Fruit fly (Drosophila melanogaster) whole organism, wandering third instar larva: Measurements from ENCODE around the gene GatA.

Experiments used
- Abd-B ChIP-seq: fragments of >200 bp; optimal IDR thresholded peaks from 2 replicates; lab custom pipeline; 2017; ENCODE audit warnings: missing biosample characterization, missing genetic modification characterization
- CG32264 ChIP-seq: fragments of 200-800 bp; sonication (Bioruptor generic); optimal IDR thresholded peaks from 2 replicates; lab custom pipeline; 2016; ENCODE audit warnings: missing biosample characterization, missing genetic modification characterization
- CrebA ChIP-seq: fragments of 200-800 bp; sonication (Bioruptor generic); optimal IDR thresholded peaks from 2 replicates; lab custom pipeline; 2016; ENCODE audit warnings: missing biosample characterization, mild to moderate bottlenecking, missing genetic modification characterization, borderline replicate concordance
- Dfd ChIP-seq: fragments of >200 bp; optimal IDR thresholded peaks from 2 replicates; lab custom pipeline; 2017; ENCODE audit warnings: missing biosample characterization, missing genetic modification characterization
- Dif ChIP-seq: fragments of 200-275, 200-300 bp; sonication (Bioruptor generic); optimal IDR thresholded peaks from 2 replicates; lab custom pipeline; 2018; ENCODE audit warnings: missing biosample characterization, missing genetic modification characterization; ENCODE audit not compliant: partially characterized antibody
- GATAd ChIP-seq: sonication (Bioruptor generic); optimal IDR thresholded peaks from 2 replicates; lab custom pipeline; 2016; ENCODE audit warnings: missing biosample characterization, missing genetic modification characterization
- HLH106 ChIP-seq: fragments of 200-800 bp; optimal IDR thresholded peaks from 3 replicates; lab custom pipeline; 2019; ENCODE audit warnings: missing biosample characterization, mild to moderate bottlenecking, missing genetic modification characterization, moderate library complexity
- Hr78 ChIP-seq: fragments of >200 bp; optimal IDR thresholded peaks from 2 replicates; lab custom pipeline; 2017; ENCODE audit warnings: missing biosample characterization, missing genetic modification characterization
- Hr83 ChIP-seq: fragments of 200-300 bp; sonication (Bioruptor generic); optimal IDR thresholded peaks from 2 replicates; lab custom pipeline; 2016; ENCODE audit warnings: missing biosample characterization, mild to moderate bottlenecking, missing genetic modification characterization, moderate library complexity; ENCODE audit not compliant: poor library complexity, severe bottlenecking
- Mio ChIP-seq: sonication (Bioruptor generic); optimal IDR thresholded peaks from 2 replicates; lab custom pipeline; 2016; ENCODE audit warnings: missing biosample characterization, missing genetic modification characterization
- Myc ChIP-seq: fragments of >200 bp; optimal IDR thresholded peaks from 2 replicates; lab custom pipeline; 2017
- N ChIP-seq: fragments of >200 bp; optimal IDR thresholded peaks from 2 replicates; lab custom pipeline; 2018; ENCODE audit warnings: missing biosample characterization, missing external identifiers, missing genetic modification characterization
- OdsH ChIP-seq: fragments of 200-800 bp; sonication (Bioruptor generic); optimal IDR thresholded peaks from 2 replicates; lab custom pipeline; 2016; ENCODE audit warnings: missing biosample characterization, mild to moderate bottlenecking, missing genetic modification characterization
- Rel ChIP-seq, 2 experiments: fragments of 200-800 bp; sonication (Bioruptor generic) in 1 of 2; optimal IDR thresholded peaks; 2 replicates in 1 of 2; 3 replicates in 1 of 2; lab custom pipeline; 2016 to 2019; ENCODE audit warnings: mild to moderate bottlenecking in 2 of 2, missing biosample characterization in 2 of 2, missing genetic modification characterization in 2 of 2, moderate library complexity in 1 of 2
- Sp1 ChIP-seq: fragments of 200-800 bp; sonication (Bioruptor generic); optimal IDR thresholded peaks from 3 replicates; lab custom pipeline; 2019; ENCODE audit warnings: missing biosample characterization, mild to moderate bottlenecking, missing genetic modification characterization, moderate library complexity
- Vsx2 ChIP-seq: fragments of 200-300, 225-300 bp; sonication (Bioruptor generic); optimal IDR thresholded peaks from 2 replicates; lab custom pipeline; 2018; ENCODE audit warnings: missing biosample characterization, missing genetic modification characterization; ENCODE audit not compliant: partially characterized antibody
- br ChIP-seq: fragments of 200-800 bp; sonication (Bioruptor generic); optimal IDR thresholded peaks from 2 replicates; lab custom pipeline; 2016; ENCODE audit warnings: missing biosample characterization, missing genetic modification characterization
- dl ChIP-seq, 2 experiments: fragments of 175-275, 200-275 bp in 1 of 2; fragments of 200-275 bp in 1 of 2; sonication (Bioruptor generic); optimal IDR thresholded peaks; lab custom pipeline; 2018; ENCODE audit warnings: mild to moderate bottlenecking in 2 of 2, missing biosample characterization in 2 of 2, missing genetic modification characterization in 2 of 2, moderate library complexity in 2 of 2; ENCODE audit not compliant: partially characterized antibody in 2 of 2, insufficient read depth in 1 of 2
- dsf ChIP-seq: sonication (Bioruptor generic); optimal IDR thresholded peaks from 2 replicates; lab custom pipeline; 2016; ENCODE audit warnings: missing biosample characterization, missing genetic modification characterization, borderline replicate concordance
- ey ChIP-seq: fragments of 200-800 bp; sonication (Bioruptor generic); optimal IDR thresholded peaks from 2 replicates; lab custom pipeline; 2016; ENCODE audit warnings: missing biosample characterization, missing genetic modification characterization
- foxo ChIP-seq, 2 experiments: fragments of 200-800 bp; sonication (Bioruptor generic); optimal IDR thresholded peaks; 2 replicates in 1 of 2; 3 replicates in 1 of 2; lab custom pipeline; 2016 to 2017; ENCODE audit warnings: missing biosample characterization in 2 of 2, missing genetic modification characterization in 2 of 2
- fru ChIP-seq: fragments of 200-800 bp; sonication (Bioruptor generic); optimal IDR thresholded peaks from 3 replicates; lab custom pipeline; 2016; ENCODE audit warnings: missing biosample characterization, mild to moderate bottlenecking, missing genetic modification characterization
- h ChIP-seq: fragments of 200-800 bp; sonication (Bioruptor generic); optimal IDR thresholded peaks from 3 replicates; lab custom pipeline; 2016; ENCODE audit warnings: missing biosample characterization, mild to moderate bottlenecking, missing genetic modification characterization
- jim ChIP-seq: fragments of 175-275, 200-325 bp; sonication (Bioruptor generic); optimal IDR thresholded peaks from 2 replicates; lab custom pipeline; 2016; ENCODE audit warnings: missing biosample characterization, mild to moderate bottlenecking, missing genetic modification characterization
- pan ChIP-seq: fragments of >200 bp; optimal IDR thresholded peaks from 2 replicates; lab custom pipeline; 2017
- psq ChIP-seq: fragments of 200-800 bp; sonication (Bioruptor generic); optimal IDR thresholded peaks from 3 replicates; lab custom pipeline; 2017; ENCODE audit warnings: missing biosample characterization, mild to moderate bottlenecking, missing genetic modification characterization, moderate library complexity
- rgr ChIP-seq: fragments of 200-800 bp; sonication (Bioruptor generic); optimal IDR thresholded peaks from 3 replicates; lab custom pipeline; 2016; ENCODE audit warnings: missing biosample characterization, mild to moderate bottlenecking, missing genetic modification characterization
- sage ChIP-seq: fragments of 200-800 bp; sonication (Bioruptor generic); optimal IDR thresholded peaks from 2 replicates; lab custom pipeline; 2016; ENCODE audit warnings: missing biosample characterization, mild to moderate bottlenecking, missing genetic modification characterization
- sv ChIP-seq: fragments of 200-800 bp; sonication (Bioruptor generic); optimal IDR thresholded peaks from 3 replicates; lab custom pipeline; 2016; ENCODE audit warnings: missing biosample characterization, missing genetic modification characterization
- tai ChIP-seq: sonication (Bioruptor generic); optimal IDR thresholded peaks from 2 replicates; lab custom pipeline; 2016; ENCODE audit warnings: missing biosample characterization, missing genetic modification characterization
- usp ChIP-seq: fragments of >200 bp; optimal IDR thresholded peaks from 2 replicates; lab custom pipeline; 2017; ENCODE audit warnings: missing biosample characterization, missing genetic modification characterization

The GatA gene

DNA sequence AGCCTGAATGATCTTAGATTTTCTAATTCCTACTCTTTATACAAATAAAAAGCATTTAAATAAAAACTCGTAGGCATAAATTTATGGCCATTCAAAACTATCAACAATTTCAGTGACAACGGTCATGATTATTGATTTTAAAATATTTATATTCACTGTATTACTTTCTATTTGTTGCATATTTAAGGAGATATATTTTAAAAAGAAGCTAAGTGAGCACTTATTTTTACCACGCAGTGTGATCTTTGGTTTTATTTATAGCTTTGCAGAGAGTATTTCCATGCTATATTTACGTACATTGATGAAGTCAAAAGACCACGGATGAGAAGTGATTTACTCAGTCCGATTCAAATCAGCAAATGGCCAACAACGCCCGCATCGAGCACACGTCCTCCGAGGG, 3.9 kb downstream of the GatA start, which contains the start of gene CG14285:
Gene CG14285, plus strand, starts transcription at position 339 of the 400 bp plus-strand sequence.
- TF ChIP-seq Hr78 (GFP tag; lab: Kevin White, UChicago) (no peak), CG32264 (GFP tag; lab: Kevin White, UChicago) (no peak), pan (lab: Kevin White, UChicago) (no peak), dl (GFP tag; optimal IDR thresholded peaks at IDR 0.05; lab: Kevin White, UChicago; ENCODE audit: insufficient read depth in 1 of 2, partially characterized antibody in 2 of 2) (no peak), Myc (lab: Kevin White, UChicago) (no peak), br (GFP tag; lab: Kevin White, UChicago) (no peak), dsf (GFP tag; lab: Kevin White, UChicago) (no peak), tai (GFP tag; lab: Kevin White, UChicago) (no peak), Dfd (GFP tag; lab: Kevin White, UChicago) (no peak), foxo (GFP tag; optimal IDR thresholded peaks at IDR 0.05; lab: Kevin White, UChicago) (no peak), jim (GFP tag; lab: Kevin White, UChicago) (no peak), rgr (GFP tag; lab: Kevin White, UChicago) (no peak), Dif (no peak), CrebA (GFP tag; lab: Kevin White, UChicago) (no peak), usp (GFP tag; lab: Kevin White, UChicago) (no peak), Mio (GFP tag; lab: Kevin White, UChicago) (no peak), Abd-B (GFP tag; lab: Kevin White, UChicago) (no peak)

DNA sequence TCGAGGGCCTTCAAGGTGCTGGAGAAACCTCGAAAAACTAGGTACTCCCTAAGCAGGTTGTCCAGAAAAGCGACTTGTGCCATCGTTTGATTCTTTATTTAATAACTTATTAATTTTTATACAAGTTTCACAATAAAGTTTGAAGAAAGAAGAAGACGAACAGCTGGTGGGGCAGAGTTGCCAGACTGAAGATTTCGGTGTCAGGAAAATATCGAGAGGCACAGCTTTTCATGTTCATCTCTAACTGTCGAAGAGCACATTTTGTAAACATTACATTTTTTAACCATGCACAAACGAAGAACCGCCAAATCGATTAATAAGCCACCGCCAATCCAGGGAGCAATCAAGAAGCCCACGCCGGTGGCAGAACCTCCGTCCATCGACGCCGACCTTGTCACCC, 4.8 kb downstream of the GatA start, which contains the start of the genes CG6005 and CG14286:
Gene CG6005, minus strand, starts transcription at position 169 of the 400 bp plus-strand sequence.
Gene CG14286, plus strand, starts transcription at position 231 of the 400 bp plus-strand sequence.
- no peak for TF ChIP-seq dsf (GFP tag; lab: Kevin White, UChicago)
- TF ChIP-seq foxo (GFP tag; optimal IDR thresholded peaks at IDR 0.05; lab: Kevin White, UChicago), result peak in 1 of 2 experiments; percentile 67
- TF ChIP-seq tai (GFP tag; lab: Kevin White, UChicago), result no peak
- TF ChIP-seq Abd-B (GFP tag; lab: Kevin White, UChicago), result no peak
- TF ChIP-seq sv (GFP tag; lab: Kevin White, UChicago), result peak; percentile 41
- no peak for TF ChIP-seq Dfd (GFP tag; lab: Kevin White, UChicago)
- no peak for TF ChIP-seq Myc (lab: Kevin White, UChicago)
- peak; percentile 49 for TF ChIP-seq h (GFP tag; lab: Kevin White, UChicago)
- peak; percentile 73 for TF ChIP-seq Hr83
- no peak for TF ChIP-seq CrebA (GFP tag; lab: Kevin White, UChicago)
- TF ChIP-seq HLH106 (tag; lab: Kevin White, UChicago), result peak; percentile 17
- TF ChIP-seq Sp1 (GFP tag; lab: Kevin White, UChicago), result peak; percentile 2
- TF ChIP-seq Rel (GFP tag; optimal IDR thresholded peaks at IDR 0.05; lab: Kevin White, UChicago), result no peak
- TF ChIP-seq Rel (tag; optimal IDR thresholded peaks at IDR 0.05; lab: Kevin White, UChicago), result no peak
- TF ChIP-seq GATAd, result no peak
- peak; percentile 46 for TF ChIP-seq br (GFP tag; lab: Kevin White, UChicago)
- TF ChIP-seq OdsH (GFP tag; lab: Kevin White, UChicago), result peak; percentile 47
- peak; percentile 66 for TF ChIP-seq rgr (GFP tag; lab: Kevin White, UChicago)
- TF ChIP-seq psq (GFP tag; lab: Kevin White, UChicago), result peak; percentile 26
- TF ChIP-seq ey (GFP tag; lab: Kevin White, UChicago), result peak; percentile 49
- TF ChIP-seq sage (GFP tag; lab: Kevin White, UChicago), result no peak
- TF ChIP-seq fru, result peak; percentile 39

DNA sequence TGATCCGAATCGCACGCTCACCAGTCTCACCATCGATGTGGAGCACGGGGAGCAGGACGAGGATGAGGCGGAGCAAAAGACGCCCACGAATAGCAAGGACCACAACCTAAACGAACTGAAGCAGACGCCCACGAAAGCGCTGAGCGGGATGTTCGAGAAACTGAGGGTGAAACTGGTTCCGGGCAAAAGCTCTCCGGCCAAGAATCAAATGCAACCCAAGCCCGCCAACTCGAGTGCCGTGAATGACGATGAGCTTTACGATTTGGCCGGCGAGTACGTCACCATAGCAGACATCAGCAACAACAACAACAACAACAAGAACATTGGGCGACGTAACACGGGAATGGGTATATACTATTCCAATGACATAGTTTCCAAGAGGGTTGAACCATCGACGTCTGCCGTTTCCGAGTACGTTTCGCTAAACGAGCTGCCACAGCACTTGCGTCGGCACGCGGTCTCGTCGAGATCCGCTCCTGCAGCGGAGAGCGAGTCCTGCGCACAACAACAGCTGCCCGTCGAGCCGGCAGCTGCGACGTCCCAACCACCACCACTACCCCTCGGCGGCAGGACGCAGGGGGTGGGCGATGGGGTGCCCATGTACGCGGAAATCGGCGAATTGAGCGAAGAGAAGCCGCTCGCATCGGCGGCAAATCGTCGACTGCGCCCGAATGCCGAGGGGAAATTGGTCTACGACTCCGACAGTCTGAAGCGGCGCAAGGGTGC, 11.2 kb downstream of the GatA start:
- TF ChIP-seq jim (GFP tag; lab: Kevin White, UChicago) (no peak), pan (lab: Kevin White, UChicago) (no peak), rgr (GFP tag; lab: Kevin White, UChicago) (no peak), usp (GFP tag; lab: Kevin White, UChicago) (no peak), ey (GFP tag; lab: Kevin White, UChicago) (no peak), Sp1 (GFP tag; lab: Kevin White, UChicago) (no peak), HLH106 (tag; lab: Kevin White, UChicago) (no peak), Vsx2 (GFP tag; lab: Kevin White, UChicago) (no peak)

DNA sequence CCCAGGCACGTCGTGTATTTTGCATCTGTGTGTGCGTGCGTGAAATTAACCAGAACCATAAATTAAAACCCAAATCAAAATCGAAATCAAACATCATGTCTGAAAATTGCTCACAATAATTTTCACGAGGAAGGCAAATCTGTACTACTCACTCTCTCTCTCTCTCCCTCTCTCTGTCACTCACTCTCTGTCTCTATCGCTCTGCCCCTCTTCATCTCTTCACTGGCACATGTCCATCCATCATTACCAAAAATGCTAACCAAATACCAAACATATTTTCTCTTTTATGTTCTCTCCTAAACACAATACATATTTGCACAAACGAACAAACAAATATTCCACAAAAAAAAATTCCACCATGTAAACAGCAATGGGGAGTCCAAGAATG, 13.2 kb downstream of the GatA start:
- no peak for TF ChIP-seq N (GFP tag; lab: Kevin White, UChicago)
- no peak for TF ChIP-seq Sp1 (GFP tag; lab: Kevin White, UChicago)
- no peak for TF ChIP-seq br (GFP tag; lab: Kevin White, UChicago)
- TF ChIP-seq HLH106 (tag; lab: Kevin White, UChicago), result no peak
- no peak for TF ChIP-seq sv (GFP tag; lab: Kevin White, UChicago)
